Fruit fly (Drosophila melanogaster): Measurements from ENCODE around the gene CG4666.

The CG4666 gene

DNA sequence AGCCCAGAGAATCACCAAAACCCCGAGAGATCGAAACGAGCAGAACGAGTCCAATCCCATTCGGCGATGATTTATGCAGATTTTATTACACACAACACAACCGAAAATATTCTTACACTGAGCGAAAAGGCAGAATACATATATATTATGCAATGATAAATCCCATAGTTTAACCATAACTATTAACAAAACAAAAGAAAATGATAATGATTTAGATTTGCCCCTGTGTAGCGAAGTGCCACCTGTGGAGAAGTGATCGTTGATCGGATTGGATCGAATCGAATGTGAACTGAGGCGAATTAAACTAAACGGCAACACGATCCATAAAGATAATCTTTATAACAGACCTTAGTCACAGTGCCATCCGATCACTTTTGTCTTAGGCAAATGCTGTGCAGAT is 48.6 kb downstream of the CG4666 start:
- TF ChIP-seq sens (GFP tag), result peak; percentile 56
- TF ChIP-seq CG11723 (GFP tag; optimal IDR thresholded peaks at IDR 0.05), result no peak
- no peak for TF ChIP-seq lilli (GFP tag; optimal IDR thresholded peaks at IDR 0.05)
- no peak for TF ChIP-seq jigr1 (GFP tag; IDR thresholded peaks at IDR 0.05)
- TF ChIP-seq nom (GFP tag; optimal IDR thresholded peaks at IDR 0.05), result no peak
- TF ChIP-seq vnd (GFP tag; IDR thresholded peaks at IDR 0.05; ENCODE audit: partially characterized antibody), result no peak
- no peak for TF ChIP-seq Fer3 (tag; optimal IDR thresholded peaks at IDR 0.05)
- TF ChIP-seq Mes4 (GFP tag; optimal IDR thresholded peaks at IDR 0.05), result no peak
- TF ChIP-seq CG9609 (GFP tag; optimal IDR thresholded peaks at IDR 0.05), result no peak
- TF ChIP-seq gsb-n (tag; optimal IDR thresholded peaks at IDR 0.05), result peak; percentile 47
- TF ChIP-seq chm (GFP tag; IDR thresholded peaks at IDR 0.05), result no peak
- no peak for TF ChIP-seq hbn (GFP tag; IDR thresholded peaks at IDR 0.05; ENCODE audit: partially characterized antibody)
- no peak for TF ChIP-seq CG8359 (GFP tag; optimal IDR thresholded peaks at IDR 0.05; ENCODE audit: borderline replicate concordance)
- TF ChIP-seq CG30020 (tag; optimal IDR thresholded peaks at IDR 0.05), result no peak
- TF ChIP-seq CG7745 (tag; optimal IDR thresholded peaks at IDR 0.05), result no peak
- peak; percentile 49 for TF ChIP-seq abd-A (tag; optimal IDR thresholded peaks at IDR 0.05)
- TF ChIP-seq CG18476 (GFP tag; optimal IDR thresholded peaks at IDR 0.05), result no peak
- no peak for TF ChIP-seq CG31365 (tag; optimal IDR thresholded peaks at IDR 0.05)
- no peak for TF ChIP-seq CG3065 (GFP tag; optimal IDR thresholded peaks at IDR 0.05)
- TF ChIP-seq cato (GFP tag; optimal IDR thresholded peaks at IDR 0.05; ENCODE audit: borderline replicate concordance), result no peak
- no peak for TF ChIP-seq CG18599 (GFP tag; optimal IDR thresholded peaks at IDR 0.05)
- TF ChIP-seq Sox100B (GFP tag; optimal IDR thresholded peaks at IDR 0.05), result no peak
- no peak for TF ChIP-seq gfzf (GFP tag; optimal IDR thresholded peaks at IDR 0.05)
- TF ChIP-seq dati (GFP tag; IDR thresholded peaks at IDR 0.05), result no peak
- no peak for TF ChIP-seq Six4 (GFP tag; optimal IDR thresholded peaks at IDR 0.05)
- TF ChIP-seq vvl (GFP tag; IDR thresholded peaks at IDR 0.05), result no peak
- TF ChIP-seq da (GFP tag; optimal IDR thresholded peaks at IDR 0.05), result no peak
- no peak for TF ChIP-seq CG17328 (GFP tag; IDR thresholded peaks at IDR 0.05)
- TF ChIP-seq CG11560 (tag; IDR thresholded peaks at IDR 0.05), result no peak
- TF ChIP-seq CG9215 (GFP tag; IDR thresholded peaks at IDR 0.05), result no peak
- TF ChIP-seq HLH4C (GFP tag; IDR thresholded peaks at IDR 0.05; ENCODE audit: partially characterized antibody), result no peak
- TF ChIP-seq onecut (GFP tag; IDR thresholded peaks at IDR 0.05), result no peak
- TF ChIP-seq grn (GFP tag; optimal IDR thresholded peaks at IDR 0.05), result peak; percentile 24
- TF ChIP-seq NfI (GFP tag; optimal IDR thresholded peaks at IDR 0.05), result no peak
- TF ChIP-seq CG4282 (GFP tag; optimal IDR thresholded peaks at IDR 0.05), result no peak
- no peak for TF ChIP-seq tll (GFP tag; optimal IDR thresholded peaks at IDR 0.05)
- no peak for TF ChIP-seq trh (GFP tag; optimal IDR thresholded peaks at IDR 0.05)
- no peak for TF ChIP-seq CG1529 (GFP tag; optimal IDR thresholded peaks at IDR 0.05)
- peak; percentile 10 for TF ChIP-seq Nf-YB (GFP tag; optimal IDR thresholded peaks at IDR 0.05)
- TF ChIP-seq Ada2b (GFP tag; IDR thresholded peaks at IDR 0.05), result no peak
- peak; percentile 24; the same call in 1 of the 2 replicates for TF ChIP-seq Rfx (GFP tag; IDR thresholded peaks at IDR 0.05)
- no peak for TF ChIP-seq B-H2 (GFP tag; optimal IDR thresholded peaks at IDR 0.05)
- TF ChIP-seq mirr (GFP tag; optimal IDR thresholded peaks at IDR 0.05), result no peak
- no peak for TF ChIP-seq CG15011 (GFP tag; optimal IDR thresholded peaks at IDR 0.05)
- TF ChIP-seq nmo (GFP tag; optimal IDR thresholded peaks at IDR 0.05), result no peak
- no peak for TF ChIP-seq crp (GFP tag; optimal IDR thresholded peaks at IDR 0.05)
- no peak for TF ChIP-seq CG10565 (GFP tag; optimal IDR thresholded peaks at IDR 0.05)
- TF ChIP-seq pho (GFP tag; optimal IDR thresholded peaks at IDR 0.05), result no peak
- no peak for TF ChIP-seq CG3281 (GFP tag; optimal IDR thresholded peaks at IDR 0.05)
- peak; percentile 20 for TF ChIP-seq CG13894 (tag; optimal IDR thresholded peaks at IDR 0.05)
- no peak for TF ChIP-seq Oli (tag; optimal IDR thresholded peaks at IDR 0.05)
